Fruit fly (Drosophila melanogaster) whole organism, embryonic: ENCODE data around the gene bb8.

Source experiments
- Atf6 ChIP-seq: fragments of 200-800 bp; sonication (Bioruptor generic); IDR thresholded peaks from 2 replicates; pipeline ENCODE4 v1.3.6; 2022; ENCODE audit warnings: missing biosample characterization, missing genetic modification characterization
- Bdp1 ChIP-seq: fragments of 200-800 bp; sonication (Bioruptor generic); optimal IDR thresholded peaks from 3 replicates; lab custom pipeline; 2016; ENCODE audit warnings: missing biosample characterization, missing genetic modification characterization
- CG10274 ChIP-seq: fragments of 200-800 bp; sonication (Bioruptor generic); optimal IDR thresholded peaks from 3 replicates; lab custom pipeline; 2017; ENCODE audit warnings: missing biosample characterization, mild to moderate bottlenecking, missing genetic modification characterization
- CG1603 ChIP-seq: fragments of 200-800 bp; sonication (Bioruptor generic); optimal IDR thresholded peaks from 2 replicates; lab custom pipeline; 2019; ENCODE audit warnings: missing biosample characterization, mild to moderate bottlenecking, missing genetic modification characterization, moderate library complexity
- CG1647 ChIP-seq: fragments of 200-800 bp; sonication (Bioruptor generic); optimal IDR thresholded peaks from 3 replicates; lab custom pipeline; 2016; ENCODE audit warnings: missing biosample characterization, missing genetic modification characterization
- CG16813 ChIP-seq: fragments of 200-800 bp; sonication (Bioruptor generic); IDR thresholded peaks from 3 replicates; pipeline ENCODE4 v1.3.6; 2022; ENCODE audit warnings: missing biosample characterization, missing genetic modification characterization; ENCODE audit not compliant: partially characterized antibody
- CG16815 ChIP-seq: fragments of 200-800 bp; sonication (Bioruptor generic); optimal IDR thresholded peaks from 3 replicates; lab custom pipeline; 2017; ENCODE audit warnings: missing biosample characterization, mild to moderate bottlenecking, missing genetic modification characterization
- CG17802 ChIP-seq: fragments of 200-800 bp; sonication (Bioruptor generic); optimal IDR thresholded peaks from 2 replicates; lab custom pipeline; 2018; ENCODE audit warnings: missing biosample characterization, mild to moderate bottlenecking, missing genetic modification characterization, moderate library complexity
- CG18619 ChIP-seq: fragments of 200-800 bp; sonication (Bioruptor generic); optimal IDR thresholded peaks from 3 replicates; lab custom pipeline; 2017; ENCODE audit warnings: missing biosample characterization, mild to moderate bottlenecking, missing genetic modification characterization
- CG31224 ChIP-seq: fragments of 200-800 bp; sonication (Bioruptor generic); IDR thresholded peaks from 2 replicates; pipeline ENCODE4 v1.3.6; 2022; ENCODE audit warnings: missing biosample characterization, missing genetic modification characterization
- CG32767 ChIP-seq: fragments of 200-800 bp; sonication (Bioruptor generic); IDR thresholded peaks from 2 replicates; pipeline ENCODE4 v1.3.6; 2022; ENCODE audit warnings: missing biosample characterization, missing genetic modification characterization
- CG33557 ChIP-seq: fragments of 200-800 bp; sonication (Bioruptor generic); optimal IDR thresholded peaks from 2 replicates; lab custom pipeline; 2019; ENCODE audit warnings: missing biosample characterization, mild to moderate bottlenecking, missing genetic modification characterization, moderate library complexity
- CG34422 ChIP-seq: fragments of 200-800 bp; sonication (Bioruptor generic); IDR thresholded peaks from 3 replicates; pipeline ENCODE4 v1.3.6; 2022; ENCODE audit warnings: missing biosample characterization, missing genetic modification characterization
- CG43689 ChIP-seq: fragments of 200-800 bp; sonication (Bioruptor generic); IDR thresholded peaks from 2 replicates; pipeline ENCODE4 v1.3.6; 2022; ENCODE audit warnings: missing biosample characterization, missing genetic modification characterization
- CG6272 ChIP-seq: fragments of 200-800 bp; sonication (Bioruptor generic); IDR thresholded peaks from 2 replicates; pipeline ENCODE4 v1.3.6; 2022; ENCODE audit warnings: missing biosample characterization, missing genetic modification characterization
- CG7786 ChIP-seq: fragments of 200-800 bp; sonication (Bioruptor generic); optimal IDR thresholded peaks from 2 replicates; lab custom pipeline; 2016; ENCODE audit warnings: missing biosample characterization, missing genetic modification characterization
- CG8359 ChIP-seq: fragments of 200-800 bp; sonication (Bioruptor generic); optimal IDR thresholded peaks from 2 replicates; lab custom pipeline; 2017; ENCODE audit warnings: missing biosample characterization, mild to moderate bottlenecking, missing genetic modification characterization, borderline replicate concordance
- CHES-1-like ChIP-seq: fragments of 200-800 bp; sonication (Bioruptor generic); optimal IDR thresholded peaks from 2 replicates; lab custom pipeline; 2016; ENCODE audit warnings: missing biosample characterization, missing genetic modification characterization
- CTCF ChIP-seq: fragments of 200-800 bp; sonication (Bioruptor generic); optimal IDR thresholded peaks from 2 replicates; lab custom pipeline; 2017; ENCODE audit warnings: missing biosample characterization, mild to moderate bottlenecking, missing genetic modification characterization, moderate library complexity
- Doc3 ChIP-seq: fragments of 200-800 bp; sonication (Bioruptor generic); IDR thresholded peaks from 3 replicates; pipeline ENCODE4 v1.3.6; 2022; ENCODE audit warnings: missing biosample characterization, missing genetic modification characterization; ENCODE audit not compliant: partially characterized antibody
- Dref ChIP-seq: fragments of 200-800 bp; sonication (Bioruptor generic); IDR thresholded peaks from 2 replicates; pipeline ENCODE4 v1.3.6; 2022; ENCODE audit warnings: missing biosample characterization, missing genetic modification characterization
- Lim3 ChIP-seq: fragments of 200-800 bp; sonication (Bioruptor generic); IDR thresholded peaks from 2 replicates; pipeline ENCODE4 v1.3.6; 2022; ENCODE audit warnings: missing biosample characterization, missing genetic modification characterization
- Mad ChIP-seq: fragments of 200-800 bp; sonication (Bioruptor generic); optimal IDR thresholded peaks from 2 replicates; lab custom pipeline; 2016; ENCODE audit warnings: missing biosample characterization, missing genetic modification characterization
- NfI ChIP-seq: fragments of 200-800 bp; sonication (Bioruptor generic); optimal IDR thresholded peaks from 3 replicates; lab custom pipeline; 2018; ENCODE audit warnings: missing biosample characterization, mild to moderate bottlenecking, missing genetic modification characterization, moderate library complexity
- Opbp ChIP-seq: fragments of 200-800 bp; sonication (Bioruptor generic); IDR thresholded peaks from 3 replicates; pipeline ENCODE4 v1.3.6; 2022; ENCODE audit warnings: missing biosample characterization, missing genetic modification characterization; ENCODE audit not compliant: partially characterized antibody
- Sry-β ChIP-seq: fragments of 200-800 bp; sonication (Bioruptor generic); optimal IDR thresholded peaks from 2 replicates; lab custom pipeline; 2018; ENCODE audit warnings: missing biosample characterization, mild to moderate bottlenecking, missing genetic modification characterization, moderate library complexity
- Sry-δ ChIP-seq: fragments of 200-800 bp; sonication (Bioruptor generic); optimal IDR thresholded peaks from 2 replicates; lab custom pipeline; 2016; ENCODE audit warnings: missing biosample characterization, missing genetic modification characterization
- TFAM ChIP-seq: fragments of 200-800 bp; sonication (Bioruptor generic); optimal IDR thresholded peaks from 2 replicates; lab custom pipeline; 2017; ENCODE audit warnings: missing biosample characterization, missing genetic modification characterization, inconsistent platforms
- ab ChIP-seq: fragments of 200-800 bp; sonication (Bioruptor generic); optimal IDR thresholded peaks from 2 replicates; lab custom pipeline; 2016; ENCODE audit warnings: missing biosample characterization, missing genetic modification characterization
- ash1 ChIP-seq: fragments of 200-800 bp; sonication (Bioruptor generic); optimal IDR thresholded peaks from 2 replicates; lab custom pipeline; 2018; ENCODE audit warnings: missing biosample characterization, mild to moderate bottlenecking, missing genetic modification characterization
- ato ChIP-seq: fragments of 200-800 bp; sonication (Bioruptor generic); IDR thresholded peaks from 2 replicates; pipeline ENCODE4 v1.3.6; 2022; ENCODE audit warnings: missing biosample characterization, missing genetic modification characterization; ENCODE audit not compliant: partially characterized antibody
- bcd ChIP-seq: fragments of 200-800 bp; sonication (Bioruptor generic); optimal IDR thresholded peaks from 2 replicates; lab custom pipeline; 2017; ENCODE audit warnings: missing biosample characterization, mild to moderate bottlenecking, missing genetic modification characterization
- cg ChIP-seq: fragments of 200-800 bp; sonication (Bioruptor generic); optimal IDR thresholded peaks from 3 replicates; lab custom pipeline; 2019; ENCODE audit warnings: missing biosample characterization, mild to moderate bottlenecking, missing genetic modification characterization, moderate library complexity
- dmrt11E ChIP-seq: fragments of 200-800 bp; sonication (Bioruptor generic); optimal IDR thresholded peaks from 3 replicates; lab custom pipeline; 2018; ENCODE audit warnings: missing biosample characterization, mild to moderate bottlenecking, missing genetic modification characterization, moderate library complexity
- ems ChIP-seq: fragments of 200-800 bp; sonication (Bioruptor generic); optimal IDR thresholded peaks from 3 replicates; lab custom pipeline; 2016; ENCODE audit warnings: missing biosample characterization, missing genetic modification characterization
- eyg ChIP-seq: fragments of 200-800 bp; sonication (Bioruptor generic); optimal IDR thresholded peaks from 3 replicates; lab custom pipeline; 2016; ENCODE audit warnings: missing biosample characterization, missing genetic modification characterization
- fd3F ChIP-seq: fragments of 200-800 bp; sonication (Bioruptor generic); optimal IDR thresholded peaks from 2 replicates; lab custom pipeline; 2018; ENCODE audit warnings: missing biosample characterization, mild to moderate bottlenecking, missing genetic modification characterization, moderate library complexity
- gcm ChIP-seq: fragments of 200-800 bp; sonication (Bioruptor generic); optimal IDR thresholded peaks from 2 replicates; lab custom pipeline; 2019; ENCODE audit warnings: missing biosample characterization, mild to moderate bottlenecking, missing genetic modification characterization, moderate library complexity
- gem ChIP-seq: fragments of 200-800 bp; sonication (Bioruptor generic); optimal IDR thresholded peaks from 2 replicates; lab custom pipeline; 2019; ENCODE audit warnings: missing biosample characterization, mild to moderate bottlenecking, missing genetic modification characterization, moderate library complexity
- lab ChIP-seq: fragments of 200-800 bp; sonication (Bioruptor generic); optimal IDR thresholded peaks from 3 replicates; lab custom pipeline; 2017; ENCODE audit warnings: missing biosample characterization, missing genetic modification characterization, mild to moderate bottlenecking, moderate library complexity, missing genetic modification reagents
- lbe ChIP-seq: fragments of 200-800 bp; sonication (Bioruptor generic); optimal IDR thresholded peaks from 2 replicates; lab custom pipeline; 2016; ENCODE audit warnings: missing biosample characterization, mild to moderate bottlenecking, missing genetic modification characterization
- lilli ChIP-seq: fragments of 200-800 bp; sonication (Bioruptor generic); optimal IDR thresholded peaks from 3 replicates; lab custom pipeline; 2016; ENCODE audit warnings: missing biosample characterization, missing genetic modification characterization
- mam ChIP-seq: fragments of 200-800 bp; sonication (Bioruptor generic); optimal IDR thresholded peaks from 3 replicates; lab custom pipeline; 2016; ENCODE audit warnings: missing biosample characterization, missing genetic modification characterization
- oc ChIP-seq: fragments of 200-800 bp; sonication (Bioruptor generic); optimal IDR thresholded peaks from 2 replicates; lab custom pipeline; 2018; ENCODE audit warnings: missing biosample characterization, mild to moderate bottlenecking, missing genetic modification characterization, moderate library complexity
- pum ChIP-seq: fragments of 200-800 bp; sonication (Bioruptor generic); optimal IDR thresholded peaks from 2 replicates; lab custom pipeline; 2016; ENCODE audit warnings: missing biosample characterization, missing genetic modification characterization
- sens ChIP-seq: fragments of 200-800 bp; sonication (Bioruptor generic); peaks from one replicate; lab custom pipeline; 2016; ENCODE audit warnings: missing biosample characterization, missing genetic modification characterization
- sens-2 ChIP-seq: fragments of 200-800 bp; sonication (Bioruptor generic); IDR thresholded peaks from 2 replicates; pipeline ENCODE4 v1.3.6; 2022; ENCODE audit warnings: missing biosample characterization, missing genetic modification characterization
- slbo ChIP-seq: fragments of 200-800 bp; sonication (Bioruptor generic); IDR thresholded peaks from 2 replicates; pipeline ENCODE4 v1.3.6; 2022; ENCODE audit warnings: missing biosample characterization, missing genetic modification characterization
- trem ChIP-seq: fragments of 200-800 bp; optimal IDR thresholded peaks from 3 replicates; lab custom pipeline; 2019; ENCODE audit warnings: missing biosample characterization, mild to moderate bottlenecking, missing genetic modification characterization, moderate library complexity
- unc-4 ChIP-seq: fragments of 200-800 bp; sonication (Bioruptor generic); IDR thresholded peaks from 2 replicates; pipeline ENCODE4 v1.3.6; 2022; ENCODE audit warnings: missing biosample characterization, missing genetic modification characterization; ENCODE audit not compliant: partially characterized antibody
- zfh2 ChIP-seq: fragments of 200-800 bp; sonication (Bioruptor generic); optimal IDR thresholded peaks from 2 replicates; lab custom pipeline; 2016; ENCODE audit warnings: missing biosample characterization, missing genetic modification characterization

Gene bb8

dm6 chr3R:23337183-23337825 lies 47.3 kb upstream of the bb8 start (continued):
- no peak for TF ChIP-seq pum (GFP tag; lab: Kevin White, UChicago)
- TF ChIP-seq ato (GFP tag; lab: Robert Waterston, UW): no peak
- no peak for TF ChIP-seq CG16815 (GFP tag; lab: Kevin White, UChicago)
- no peak for TF ChIP-seq CG6272
- TF ChIP-seq CTCF (GFP tag; lab: Kevin White, UChicago): no peak
- no peak for TF ChIP-seq TFAM (GFP tag; lab: Kevin White, UChicago)
- no peak for TF ChIP-seq Mad (GFP tag; lab: Kevin White, UChicago)
- TF ChIP-seq ems (GFP tag; lab: Kevin White, UChicago): no peak
- TF ChIP-seq mam: peak; percentile 25
- TF ChIP-seq oc (tag; lab: Kevin White, UChicago): no peak
- peak; percentile 22 for TF ChIP-seq CG18619 (GFP tag; lab: Kevin White, UChicago)
- TF ChIP-seq Bdp1 (GFP tag; lab: Kevin White, UChicago): no peak
- TF ChIP-seq lilli (GFP tag; lab: Kevin White, UChicago): peak; percentile 45
- no peak for TF ChIP-seq trem (tag; lab: Kevin White, UChicago)
- no peak for TF ChIP-seq CG1647 (GFP tag; lab: Kevin White, UChicago)
- no peak for TF ChIP-seq CG33557 (GFP tag; lab: Kevin White, UChicago)
- no peak for TF ChIP-seq Sry-δ
- peak; percentile 52 for TF ChIP-seq zfh2 (GFP tag; lab: Kevin White, UChicago)
- peak; percentile 23 for TF ChIP-seq lbe (GFP tag; lab: Kevin White, UChicago)
- TF ChIP-seq CG34422 (GFP tag; lab: Robert Waterston, UW): no peak
- TF ChIP-seq dmrt11E: no peak
- peak; percentile 37 for TF ChIP-seq gem (tag; lab: Kevin White, UChicago)
- TF ChIP-seq CG17802 (tag; lab: Kevin White, UChicago): no peak
- TF ChIP-seq ab: no peak
- TF ChIP-seq fd3F (GFP tag; lab: Kevin White, UChicago): no peak
- no peak for TF ChIP-seq CG8359
- TF ChIP-seq CG7786: peak; percentile 14
- TF ChIP-seq CG10274: peak; percentile 95
- TF ChIP-seq lab (GFP tag; lab: Kevin White, UChicago): peak; percentile 43
- TF ChIP-seq Dref: no peak
- TF ChIP-seq sens-2 (GFP tag; lab: Robert Waterston, UW): no peak
- TF ChIP-seq cg: no peak
- peak; percentile 45; the same call in 1 of the 2 replicates for TF ChIP-seq slbo (GFP tag; lab: Robert Waterston, UW)
- TF ChIP-seq CG31224 (GFP tag; lab: Robert Waterston, UW): no peak
- no peak for TF ChIP-seq CHES-1-like (GFP tag; lab: Kevin White, UChicago)
- TF ChIP-seq CG43689 (GFP tag; lab: Robert Waterston, UW): no peak
- TF ChIP-seq sens (GFP tag; lab: Kevin White, UChicago): peak; percentile 41
- no peak for TF ChIP-seq NfI (GFP tag; lab: Kevin White, UChicago)
- TF ChIP-seq Doc3 (GFP tag; lab: Robert Waterston, UW): no peak
- no peak for TF ChIP-seq ash1 (GFP tag; lab: Kevin White, UChicago)
- no peak for TF ChIP-seq Lim3 (GFP tag; lab: Robert Waterston, UW)
- TF ChIP-seq CG32767 (GFP tag; lab: Robert Waterston, UW): no peak
- no peak for TF ChIP-seq CG1603 (tag; lab: Kevin White, UChicago)
- TF ChIP-seq bcd (GFP tag; lab: Kevin White, UChicago): no peak
- TF ChIP-seq gcm (GFP tag; lab: Kevin White, UChicago): no peak
- no peak for TF ChIP-seq CG16813 (GFP tag; lab: Robert Waterston, UW)
- TF ChIP-seq eyg (GFP tag; lab: Kevin White, UChicago): no peak
- no peak for TF ChIP-seq unc-4 (GFP tag; lab: Robert Waterston, UW)
- TF ChIP-seq Sry-β: no peak
- TF ChIP-seq Atf6 (GFP tag; lab: Robert Waterston, UW): peak; percentile 46
- TF ChIP-seq Opbp (GFP tag; lab: Robert Waterston, UW): no peak
